Worm (Caenorhabditis elegans): ENCODE measurements around the gene srg-42.
A peak's percentile ranks its signal among the peaks of the same experiment; 100 is the strongest.

Gene srg-42

ce11 chrV:11113041-11113574, 44.7 kb downstream of the srg-42 start, which contains the start of gene erfa-3 (continued):
- TF ChIP-seq hlh-12 (tag; optimal IDR thresholded peaks at IDR 0.05): no peak
- no peak for TF ChIP-seq gei-17 (GFP tag; optimal IDR thresholded peaks at IDR 0.05)
- TF ChIP-seq ZK185.1 (tag; optimal IDR thresholded peaks at IDR 0.05; ENCODE audit: poor library complexity, severe bottlenecking): peak; percentile 54
- TF ChIP-seq nhr-27 (tag; optimal IDR thresholded peaks at IDR 0.05): no peak
- peak; percentile 36; the same call in 1 of the 2 replicates for TF ChIP-seq lin-26 (GFP tag; IDR thresholded peaks at IDR 0.05)
- TF ChIP-seq Y79H2A.3 (GFP tag; conservative IDR thresholded peaks at IDR 0.05): 0 out of 2 replicates have a peak, but pooled peaks have one; percentile 25
- TF ChIP-seq ceh-100 (GFP tag; IDR thresholded peaks at IDR 0.05): peak; percentile 73
- TF ChIP-seq xnd-1 (tag; optimal IDR thresholded peaks at IDR 0.05): no peak
- peak; percentile 58 for TF ChIP-seq lin-54 (GFP tag; optimal IDR thresholded peaks at IDR 0.05)
- TF ChIP-seq F57C9.4 (tag; optimal IDR thresholded peaks at IDR 0.05): no peak
- no peak for TF ChIP-seq unc-62 (GFP tag; optimal IDR thresholded peaks at IDR 0.05)
- no peak for TF ChIP-seq nhr-90 (tag; optimal IDR thresholded peaks at IDR 0.05)
- TF ChIP-seq tbx-9 (tag; optimal IDR thresholded peaks at IDR 0.05; ENCODE audit: borderline replicate concordance): no peak
- TF ChIP-seq dpl-1 (GFP tag; optimal IDR thresholded peaks at IDR 0.05): peak; percentile 27
- no peak for TF ChIP-seq Y53F4B.3 (GFP tag; IDR thresholded peaks at IDR 0.05)
- no peak for TF ChIP-seq bed-1 (GFP tag; IDR thresholded peaks at IDR 0.05)
- TF ChIP-seq lag-1 (GFP tag; IDR thresholded peaks at IDR 0.05): no peak
- TF ChIP-seq F23B12.7 (tag; optimal IDR thresholded peaks at IDR 0.05; ENCODE audit: insufficient read depth): peak; percentile 59
- TF ChIP-seq K12H6.12 (tag; optimal IDR thresholded peaks at IDR 0.05): no peak
- TF ChIP-seq T07F8.4 (tag; optimal IDR thresholded peaks at IDR 0.05): no peak
- no peak for TF ChIP-seq C06A6.2 (GFP tag; conservative IDR thresholded peaks at IDR 0.05)
- TF ChIP-seq hrde-1 (tag; optimal IDR thresholded peaks at IDR 0.05; ENCODE audit: borderline replicate concordance): no peak
- TF ChIP-seq ztf-25 (GFP tag; IDR thresholded peaks at IDR 0.05): no peak
- TF ChIP-seq mel-28 (tag; optimal IDR thresholded peaks at IDR 0.05; ENCODE audit: borderline replicate concordance): no peak
- TF ChIP-seq ets-4 (GFP tag; optimal IDR thresholded peaks at IDR 0.05): no peak
- no peak for TF ChIP-seq nfya-2 (GFP tag; IDR thresholded peaks at IDR 0.05)
- no peak for TF ChIP-seq nhr-179 (tag; optimal IDR thresholded peaks at IDR 0.05)
- TF ChIP-seq nfyb-1 (GFP tag; IDR thresholded peaks at IDR 0.05): no peak
- TF ChIP-seq chd-7 (tag; optimal IDR thresholded peaks at IDR 0.05): no peak
- TF ChIP-seq attf-3 (GFP tag; conservative IDR thresholded peaks at IDR 0.05): no peak
- peak; percentile 45; the same call in 1 of the 2 replicates for TF ChIP-seq egl-44 (GFP tag; IDR thresholded peaks at IDR 0.05)
- TF ChIP-seq C17E4.6 (GFP tag; IDR thresholded peaks at IDR 0.05): no peak
- no peak for TF ChIP-seq zim-3 (tag; optimal IDR thresholded peaks at IDR 0.05)
- TF ChIP-seq ceh-79 (tag; optimal IDR thresholded peaks at IDR 0.05): no peak
- peak in 1 of 3 experiments; percentile 69 for TF ChIP-seq lin-35 (GFP tag; optimal IDR thresholded peaks at IDR 0.05)
- no peak for TF ChIP-seq egrh-3 (GFP tag; IDR thresholded peaks at IDR 0.05)
- no peak for TF ChIP-seq F37B4.10 (GFP tag; IDR thresholded peaks at IDR 0.05)
- TF ChIP-seq F33H1.4 (GFP tag; IDR thresholded peaks at IDR 0.05): no peak
- TF ChIP-seq lin-40 (tag; optimal IDR thresholded peaks at IDR 0.05): peak; percentile 49
- TF ChIP-seq snpc-1.1 (tag; optimal IDR thresholded peaks at IDR 0.05; ENCODE audit: insufficient read depth): no peak
- no peak for TF ChIP-seq sdz-38 (tag; optimal IDR thresholded peaks at IDR 0.05)
- no peak for TF ChIP-seq F39B2.1 (GFP tag; IDR thresholded peaks at IDR 0.05)
- peak; percentile 70 for TF ChIP-seq sptf-2 (GFP tag; optimal IDR thresholded peaks at IDR 0.05)
- peak; percentile 85 for TF ChIP-seq snpc-3.4 (tag; optimal IDR thresholded peaks at IDR 0.05)
- TF ChIP-seq F55B11.4 (tag; optimal IDR thresholded peaks at IDR 0.05; ENCODE audit: borderline replicate concordance, insufficient read depth): no peak
- TF ChIP-seq snpc-4 (GFP tag; optimal IDR thresholded peaks at IDR 0.05): peak; percentile 52
- peak; percentile 0 to 50 (median 34) for TF ChIP-seq snpc-4 (tag; optimal IDR thresholded peaks at IDR 0.05)
- TF ChIP-seq let-526 (GFP tag; IDR thresholded peaks at IDR 0.05): 0 out of 2 replicates have a peak, but pooled peaks have one; percentile 52

Data from whole organism, young adult.